Fruit fly (Drosophila melanogaster) whole organism, prepupa: Measurements from ENCODE around the gene CG17264.

Source experiments
- CG11294 ChIP-seq: fragments of 200-800 bp; sonication (Bioruptor generic); IDR thresholded peaks from 2 replicates; pipeline ENCODE4 v1.3.6; 2022; ENCODE audit warnings: missing biosample characterization, missing genetic modification characterization
- CG11762 ChIP-seq: fragments of 200-800 bp; sonication (Bioruptor generic); optimal IDR thresholded peaks from 3 replicates; lab custom pipeline; 2016; ENCODE audit warnings: missing biosample characterization, missing genetic modification characterization; ENCODE audit not compliant: insufficient read depth
- CG1621 ChIP-seq: fragments of 200-800 bp; sonication (Bioruptor generic); optimal IDR thresholded peaks from 3 replicates; lab custom pipeline; 2018; ENCODE audit warnings: missing biosample characterization, mild to moderate bottlenecking, missing genetic modification characterization
- CG16779 ChIP-seq: fragments of 200-800 bp; sonication (Bioruptor generic); optimal IDR thresholded peaks from 3 replicates; lab custom pipeline; 2017; ENCODE audit warnings: missing biosample characterization, mild to moderate bottlenecking, missing genetic modification characterization
- CG34406 ChIP-seq: fragments of 200-800 bp; sonication (Bioruptor generic); optimal IDR thresholded peaks from 3 replicates; lab custom pipeline; 2016; ENCODE audit warnings: missing biosample characterization, missing genetic modification characterization
- CG7368 ChIP-seq: fragments of 200-800 bp; sonication (Bioruptor generic); optimal IDR thresholded peaks from 3 replicates; lab custom pipeline; 2016; ENCODE audit warnings: missing biosample characterization, missing genetic modification characterization
- CG8119 ChIP-seq: fragments of 200-800 bp; sonication (Bioruptor generic); IDR thresholded peaks from 3 replicates; pipeline ENCODE4 v1.3.6; 2022; ENCODE audit warnings: missing biosample characterization, missing genetic modification characterization
- Lpt ChIP-seq: fragments of 200-800 bp; sonication (Bioruptor generic); optimal IDR thresholded peaks from 3 replicates; lab custom pipeline; 2016; ENCODE audit warnings: missing biosample characterization, missing genetic modification characterization
- Sox102F ChIP-seq: fragments of 200-800 bp; sonication (Bioruptor generic); optimal IDR thresholded peaks from 2 replicates; lab custom pipeline; 2016; ENCODE audit warnings: missing biosample characterization, mild to moderate bottlenecking, missing genetic modification characterization
- lz ChIP-seq: fragments of 200-800 bp; sonication (Bioruptor generic); optimal IDR thresholded peaks from 3 replicates; lab custom pipeline; 2016; ENCODE audit warnings: missing biosample characterization, missing genetic modification characterization
- vri ChIP-seq: fragments of 200-800 bp; sonication (Bioruptor generic); optimal IDR thresholded peaks from 3 replicates; lab custom pipeline; 2016; ENCODE audit warnings: missing biosample characterization, mild to moderate bottlenecking, missing genetic modification characterization

DNA sequence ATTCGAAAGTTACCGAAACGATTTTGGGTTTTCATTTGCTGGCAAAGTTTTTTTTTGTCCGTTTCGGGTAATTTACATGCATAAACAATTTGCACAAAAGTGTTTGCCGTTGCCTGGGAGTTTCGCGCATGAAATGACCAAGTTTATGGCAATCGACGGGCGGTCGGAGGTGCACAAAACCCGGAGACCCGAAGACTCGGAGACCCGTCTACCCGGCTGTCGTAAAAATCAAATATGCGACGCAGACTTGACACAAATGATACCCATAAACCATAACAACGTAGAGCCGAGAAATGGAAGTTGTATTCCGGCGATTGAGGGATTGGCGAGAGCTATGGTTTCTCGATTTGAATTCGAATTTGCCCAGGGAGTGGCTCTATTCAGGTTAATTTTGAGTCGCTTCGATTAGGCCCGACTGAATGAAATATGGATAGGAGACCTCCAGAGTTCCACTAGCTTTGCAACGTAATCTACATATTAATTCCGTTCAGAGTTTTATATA, 11.3 kb upstream of the CG17264 start:
- TF ChIP-seq CG1621 (tag; lab: Kevin White, UChicago), result no peak
- TF ChIP-seq lz (GFP tag; lab: Kevin White, UChicago), result no peak
- no peak for TF ChIP-seq CG11762 (GFP tag; lab: Kevin White, UChicago)
- no peak for TF ChIP-seq CG8119 (GFP tag; lab: Robert Waterston, UW)
- TF ChIP-seq CG11294 (GFP tag; lab: Robert Waterston, UW), result no peak
- TF ChIP-seq vri (GFP tag; lab: Kevin White, UChicago), result no peak
- TF ChIP-seq CG7368 (GFP tag; lab: Kevin White, UChicago), result no peak
- no peak for TF ChIP-seq Lpt
- no peak for TF ChIP-seq CG16779 (tag; lab: Kevin White, UChicago)
- TF ChIP-seq Sox102F (GFP tag; lab: Kevin White, UChicago), result no peak
- TF ChIP-seq CG34406, result no peak
